Worm (Caenorhabditis elegans) whole organism, L4 larva: Measurements from ENCODE around the gene R02E4.3.

Experiments
- R02D3.7 ChIP-seq: fragments of 150-350 bp; sonication (generic microtip); optimal IDR thresholded peaks from 3 replicates; lab custom pipeline; 2014; ENCODE audit warnings: missing biosample characterization, missing genetic modification characterization
- ZK546.5 ChIP-seq, 2 experiments: sonication (generic microtip); optimal IDR thresholded peaks; 2 replicates each; lab custom pipeline; 2017; ENCODE audit warnings: missing biosample characterization in 2 of 2, missing genetic modification characterization in 2 of 2
- ces-1 ChIP-seq: fragments of 150-350 bp; sonication (generic microtip); optimal IDR thresholded peaks from 4 replicates; lab custom pipeline; 2014; ENCODE audit warnings: missing biosample characterization, missing genetic modification reagents, missing genetic modification characterization
- nhr-11 ChIP-seq: fragments of 150-350 bp; optimal IDR thresholded peaks from 2 replicates; lab custom pipeline; 2014; ENCODE audit warnings: missing biosample characterization, missing genetic modification characterization

- TF ChIP-seq nhr-11 (tag; lab: Kevin White, UChicago) (no peak), ces-1 (GFP tag; lab: Kevin White, UChicago) (no peak), R02D3.7 (tag; lab: Kevin White, UChicago) (no peak), ZK546.5 (tag; optimal IDR thresholded peaks at IDR 0.05; lab: Kevin White, UChicago) (no peak)
These were observed 49.3 kb upstream of the R02E4.3 start for ce11 chrX:4151206-4151605.
